Worm (Caenorhabditis elegans) whole organism, early embryonic: ENCODE data around the gene cpr-1.

Experiments used
- B0310.2 ChIP-seq: sonication (generic microtip); optimal IDR thresholded peaks from 2 replicates; lab custom pipeline; 2016; ENCODE audit warnings: mild to moderate bottlenecking, missing genetic modification characterization, missing compliant biosample characterization
- F13C5.2 ChIP-seq: sonication (generic microtip); optimal IDR thresholded peaks from 2 replicates; lab custom pipeline; 2017; ENCODE audit warnings: mild to moderate bottlenecking, missing genetic modification characterization, inconsistent platforms, missing compliant biosample characterization
- aly-1 ChIP-seq: sonication (generic microtip); optimal IDR thresholded peaks from 2 replicates; lab custom pipeline; 2016; ENCODE audit warnings: missing genetic modification characterization, missing compliant biosample characterization
- ama-1 ChIP-seq: fragments of 150-350 bp; optimal IDR thresholded peaks from 2 replicates; lab custom pipeline; 2014
- ceh-13 ChIP-seq: fragments of 200-800 bp; sonication (Bioruptor generic); optimal IDR thresholded peaks from 2 replicates; lab custom pipeline; 2018; ENCODE audit warnings: mild to moderate bottlenecking, missing genetic modification characterization, missing compliant biosample characterization
- ceh-36 ChIP-seq: sonication (generic microtip); optimal IDR thresholded peaks from 2 replicates; lab custom pipeline; 2016; ENCODE audit warnings: missing genetic modification characterization, inconsistent platforms, missing compliant biosample characterization
- ets-7 ChIP-seq: sonication (generic microtip); optimal IDR thresholded peaks from 2 replicates; lab custom pipeline; 2016; ENCODE audit warnings: missing genotype, missing genetic modification characterization, missing compliant biosample characterization
- flt-1 ChIP-seq: fragments of 200-800 bp; sonication (Bioruptor generic); IDR thresholded peaks from 2 replicates; pipeline ENCODE4 v1.3.6; 2022; ENCODE audit warnings: missing genetic modification characterization, missing compliant biosample characterization
- hmbx-1 ChIP-seq: sonication (generic microtip); optimal IDR thresholded peaks from 2 replicates; lab custom pipeline; 2016; ENCODE audit warnings: mild to moderate bottlenecking, missing genetic modification characterization, missing compliant biosample characterization
- hmg-4 ChIP-seq: fragments of 200-800 bp; sonication (Bioruptor generic); optimal IDR thresholded peaks from 2 replicates; lab custom pipeline; 2018; ENCODE audit warnings: mild to moderate bottlenecking, missing genetic modification characterization, missing compliant biosample characterization
- pes-1 ChIP-seq: fragments of 200-800 bp; sonication (Bioruptor generic); IDR thresholded peaks from 2 replicates; pipeline ENCODE4 v1.3.6; 2022; ENCODE audit warnings: missing genetic modification reagents, missing genetic modification characterization, missing compliant biosample characterization
- sea-1 ChIP-seq: fragments of 200-800 bp; sonication (Bioruptor generic); conservative IDR thresholded peaks from 2 replicates; pipeline ENCODE4 v1.3.6; 2022; ENCODE audit warnings: missing genetic modification characterization, missing compliant biosample characterization
- tbx-37 ChIP-seq: fragments of 200-800 bp; sonication (Bioruptor generic); conservative IDR thresholded peaks from 2 replicates; pipeline ENCODE4 v1.3.6; 2022; ENCODE audit warnings: missing genetic modification reagents, missing genetic modification characterization, missing compliant biosample characterization
- tra-4 ChIP-seq: sonication (generic microtip); optimal IDR thresholded peaks from 2 replicates; lab custom pipeline; 2017; ENCODE audit warnings: missing genetic modification characterization, missing compliant biosample characterization

- TF ChIP-seq ama-1 (lab: Kevin White, UChicago) (no peak), pes-1 (GFP tag; lab: Robert Waterston, UW) (no peak), ets-7 (tag; lab: Kevin White, UChicago) (no peak), aly-1 (tag; lab: Kevin White, UChicago) (no peak), hmg-4 (GFP tag; lab: Kevin White, UChicago) (no peak), ceh-13 (GFP tag; lab: Kevin White, UChicago) (no peak), hmbx-1 (no peak), sea-1 (GFP tag; lab: Robert Waterston, UW) (no peak), ceh-36 (tag; lab: Kevin White, UChicago) (no peak), tra-4 (tag; lab: Kevin White, UChicago) (no peak), F13C5.2 (tag; lab: Kevin White, UChicago) (no peak), B0310.2 (no peak), tbx-37 (no peak), flt-1 (GFP tag; lab: Robert Waterston, UW) (no peak)
These were observed 45.6 kb downstream of the cpr-1 start for ce11 chrV:12020940-12021339.
